Worm (Caenorhabditis elegans): ENCODE measurements around the gene dhc-4.

DNA sequence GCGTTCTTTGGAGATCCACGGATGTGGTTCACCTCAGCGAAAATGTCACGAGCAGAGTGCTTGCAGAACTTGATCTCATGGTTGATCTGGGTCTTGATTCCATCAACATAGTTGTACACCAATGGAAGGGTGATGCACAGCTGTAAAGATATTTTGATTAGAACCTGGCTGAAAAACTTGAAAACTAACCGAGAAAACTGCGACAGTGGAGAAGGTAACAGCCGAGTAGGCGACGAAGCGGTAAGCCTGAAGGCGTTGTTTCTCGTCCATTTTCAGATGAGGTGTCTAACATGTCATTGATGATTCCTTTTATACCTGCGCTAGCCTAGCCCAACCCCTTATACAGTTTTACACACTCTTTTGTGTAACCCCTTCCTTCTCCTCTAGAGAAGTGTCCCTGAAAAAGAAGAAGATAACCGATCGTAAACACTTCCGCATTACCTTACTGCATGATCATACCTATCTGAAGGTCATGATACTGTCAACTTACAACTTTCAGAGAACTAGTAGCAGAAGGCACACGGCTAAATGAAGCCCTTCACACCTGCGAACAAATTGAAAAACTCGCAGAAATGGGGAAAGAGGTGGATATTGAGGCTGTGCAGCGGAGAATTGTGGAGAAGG, 17.9 kb downstream of the dhc-4 start, which contains the start of gene col-94:
- TF ChIP-seq lin-13 (GFP tag; optimal IDR thresholded peaks at IDR 0.05) (no peak), zag-1 (tag; optimal IDR thresholded peaks at IDR 0.05) (no peak), fos-1 (tag; optimal IDR thresholded peaks at IDR 0.05) (peak; percentile 0), snpc-4 (tag; optimal IDR thresholded peaks at IDR 0.05) (peak; percentile 6)
